Worm (Caenorhabditis elegans): ENCODE results near the gene ergo-1.

ergo-1 gene

ce11 chrV:1008503-1008902 lies at the start of gene ergo-1:
ergo-1 (plus strand) TSS chrV:1008803.
- no peak for TF ChIP-seq unc-62 (GFP tag; optimal IDR thresholded peaks at IDR 0.05)

ce11 chrV:964739-965283 lies 43.8 kb upstream of the ergo-1 start, which contains the start of gene sqv-6:
sqv-6 (minus strand) TSS chrV:964789.
- no peak for TF ChIP-seq unc-62 (GFP tag; optimal IDR thresholded peaks at IDR 0.05)

ce11 chrV:966164-966563 lies 42.4 kb upstream of the ergo-1 start:
- no peak for TF ChIP-seq unc-62 (GFP tag; optimal IDR thresholded peaks at IDR 0.05)

ce11 chrV:969005-969562 lies 39.5 kb upstream of the ergo-1 start:
- TF ChIP-seq unc-62 (GFP tag; optimal IDR thresholded peaks at IDR 0.05) = no peak

ce11 chrV:975184-975583 lies 33.4 kb upstream of the ergo-1 start:
- no peak for TF ChIP-seq unc-62 (GFP tag; optimal IDR thresholded peaks at IDR 0.05)

ce11 chrV:976498-977063 lies 32.0 kb upstream of the ergo-1 start:
- no peak for TF ChIP-seq unc-62 (GFP tag; optimal IDR thresholded peaks at IDR 0.05)

- TF ChIP-seq unc-62 (GFP tag; optimal IDR thresholded peaks at IDR 0.05) = no peak
These were observed 30.8 kb upstream of the ergo-1 start for ce11 chrV:977853-978252.

ce11 chrV:978617-979016 lies 30.0 kb upstream of the ergo-1 start:
- TF ChIP-seq unc-62 (GFP tag; optimal IDR thresholded peaks at IDR 0.05) = no peak

- no peak for TF ChIP-seq unc-62 (GFP tag; optimal IDR thresholded peaks at IDR 0.05)
These were observed 28.9 kb upstream of the ergo-1 start for ce11 chrV:979698-980097.

ce11 chrV:982281-982756 lies 26.3 kb upstream of the ergo-1 start, which contains the start of the genes Y50D4C.12 and unc-34:
Y50D4C.12 (plus strand) TSS chrV:982581.
unc-34 (plus strand) TSS chrV:982706.
- no peak for TF ChIP-seq unc-62 (GFP tag; optimal IDR thresholded peaks at IDR 0.05)

ce11 chrV:983120-983519 lies 25.5 kb upstream of the ergo-1 start:
- TF ChIP-seq unc-62 (GFP tag; optimal IDR thresholded peaks at IDR 0.05) = no peak

ce11 chrV:990300-990699 lies 18.3 kb upstream of the ergo-1 start:
- no peak for TF ChIP-seq unc-62 (GFP tag; optimal IDR thresholded peaks at IDR 0.05)

ce11 chrV:995635-996034 lies 13.0 kb upstream of the ergo-1 start:
- no peak for TF ChIP-seq unc-62 (GFP tag; optimal IDR thresholded peaks at IDR 0.05)

ce11 chrV:1001163-1001562 lies 7.4 kb upstream of the ergo-1 start:
- no peak for TF ChIP-seq unc-62 (GFP tag; optimal IDR thresholded peaks at IDR 0.05)

- no peak for TF ChIP-seq unc-62 (GFP tag; optimal IDR thresholded peaks at IDR 0.05)
These were observed 5.2 kb upstream of the ergo-1 start, which contains the start of gene Y50D4C.5 for ce11 chrV:1003400-1003799. Y50D4C.5 (minus strand) TSS chrV:1003744.

ce11 chrV:1003826-1004225 lies 4.8 kb upstream of the ergo-1 start:
- no peak for TF ChIP-seq unc-62 (GFP tag; optimal IDR thresholded peaks at IDR 0.05)

- no peak for TF ChIP-seq unc-62 (GFP tag; optimal IDR thresholded peaks at IDR 0.05)
These were observed 2.7 kb upstream of the ergo-1 start for ce11 chrV:1005877-1006276.

Measured in whole organism, dauer.